Worm (Caenorhabditis elegans): ENCODE measurements around the gene srx-90.
A peak's percentile ranks its signal among the peaks of the same experiment; 100 is the strongest.

The srx-90 gene

DNA sequence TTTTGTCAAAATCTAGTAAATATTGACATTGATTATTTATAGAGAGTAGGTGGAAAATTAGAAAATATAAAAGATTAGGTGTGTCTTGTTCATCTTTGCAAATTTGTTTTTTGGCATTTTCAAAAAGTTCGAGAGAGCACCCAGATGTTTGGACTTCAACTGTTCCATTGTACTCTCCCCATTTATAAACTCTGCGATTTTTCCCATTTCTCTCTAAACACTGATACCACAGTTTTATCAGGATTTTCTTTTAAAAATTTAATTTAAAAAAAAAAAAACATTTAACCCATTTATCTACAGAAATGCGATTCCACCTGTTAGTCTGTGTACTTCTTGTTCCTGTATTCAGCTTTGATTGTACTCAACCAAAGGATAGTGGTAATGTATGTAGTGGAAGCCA, 32.1 kb downstream of the srx-90 start, which contains the start of gene tag-290:
tag-290 (plus strand) TSS at position 301 of the 400 bp plus-strand sequence.
- no peak for TF ChIP-seq egl-27 (tag; optimal IDR thresholded peaks at IDR 0.05)
- TF ChIP-seq pha-4 (tag; optimal IDR thresholded peaks at IDR 0.05), result peak; percentile 74
- TF ChIP-seq nhr-77 (tag; optimal IDR thresholded peaks at IDR 0.05), result no peak

DNA sequence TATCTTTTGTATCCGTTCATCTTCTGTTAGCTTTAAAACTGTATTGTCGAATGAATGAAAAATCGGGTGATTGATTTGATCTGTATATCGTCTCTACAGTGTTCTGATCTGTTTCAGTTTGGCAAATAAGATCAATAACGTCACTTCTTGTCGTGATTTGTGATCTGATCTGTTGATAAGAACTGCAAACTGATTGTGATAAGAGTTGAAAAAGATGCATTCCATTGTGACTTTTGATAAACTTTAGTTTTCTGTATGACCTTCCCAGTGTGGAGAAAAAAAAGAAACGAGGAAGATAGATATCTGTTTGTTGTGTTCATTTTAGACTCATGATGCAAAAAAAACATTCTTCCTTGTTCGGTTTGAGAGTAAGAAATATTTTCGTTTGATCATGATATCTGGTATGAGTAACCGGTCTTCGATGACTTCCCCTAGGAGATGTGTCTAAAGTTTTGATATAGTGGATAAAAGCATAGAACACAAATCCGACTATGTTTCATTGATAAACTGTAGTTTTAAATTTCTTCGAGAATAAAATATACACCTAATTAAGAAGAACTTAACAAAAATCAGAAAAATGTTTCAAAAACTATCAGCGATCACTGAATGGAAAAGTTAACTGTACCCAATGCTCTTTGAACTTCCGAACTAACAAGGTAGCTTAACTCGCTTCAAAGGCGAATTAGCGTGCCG, 34.0 kb downstream of the srx-90 start:
- TF ChIP-seq nhr-25 (tag; optimal IDR thresholded peaks at IDR 0.05) (peak; percentile 93), R02D3.7 (tag; optimal IDR thresholded peaks at IDR 0.05) (peak; percentile 30), ceh-28 (tag; optimal IDR thresholded peaks at IDR 0.05) (peak; percentile 28), mdl-1 (tag; optimal IDR thresholded peaks at IDR 0.05) (no peak), elt-2 (tag; optimal IDR thresholded peaks at IDR 0.05) (peak; percentile 65), ama-1 (optimal IDR thresholded peaks at IDR 0.05) (no peak), nhr-77 (tag; optimal IDR thresholded peaks at IDR 0.05) (no peak), nhr-23 (tag; optimal IDR thresholded peaks at IDR 0.05) (peak; percentile 80), pqm-1 (tag; optimal IDR thresholded peaks at IDR 0.05) (peak; percentile 36), nhr-43 (tag; optimal IDR thresholded peaks at IDR 0.05; ENCODE audit: poor library complexity, severe bottlenecking) (peak; percentile 32), nhr-237 (tag; optimal IDR thresholded peaks at IDR 0.05) (no peak), elt-3 (tag; optimal IDR thresholded peaks at IDR 0.05) (peak in 2 of 3 experiments; percentile 90 to 97), elt-1 (tag; optimal IDR thresholded peaks at IDR 0.05) (peak; percentile 97)

DNA sequence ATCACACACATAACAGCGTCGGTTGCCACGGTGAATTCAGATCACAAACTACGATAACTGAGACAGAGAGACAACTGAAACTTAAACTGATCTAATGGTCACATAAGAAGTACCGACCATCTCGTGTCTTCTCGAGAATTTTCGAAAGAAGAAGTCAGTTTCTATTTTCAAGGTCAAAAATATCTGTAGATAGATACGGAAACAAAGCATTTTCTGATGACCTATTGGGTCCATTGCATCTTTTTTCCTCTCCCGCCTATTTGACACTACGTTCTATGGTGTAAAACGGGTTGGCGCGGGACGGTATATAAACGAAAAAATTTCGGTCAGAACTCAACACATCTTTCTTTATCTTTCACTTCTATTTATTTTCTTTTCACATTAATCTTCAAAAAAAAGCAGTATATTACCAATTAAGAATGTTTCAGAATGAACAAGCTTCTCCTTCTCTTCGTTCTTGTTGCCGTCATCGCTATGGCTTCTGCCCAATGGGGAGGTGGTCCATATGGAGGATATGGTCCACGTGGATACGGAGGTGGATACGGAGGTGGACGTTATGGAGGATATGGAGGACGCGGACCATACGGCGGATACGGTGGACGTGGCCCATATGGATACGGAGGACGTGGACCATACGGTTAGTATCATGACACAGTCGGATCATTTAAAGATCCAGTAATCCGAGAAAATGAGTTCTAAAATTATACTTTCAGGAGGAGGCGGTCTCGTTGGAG, 35.2 kb downstream of the srx-90 start, which contains the start of gene nlp-24:
nlp-24 (plus strand) TSS at position 429 of the 734 bp plus-strand sequence.
- no peak for TF ChIP-seq eor-1 (tag; optimal IDR thresholded peaks at IDR 0.05)
- TF ChIP-seq nhr-237 (tag; optimal IDR thresholded peaks at IDR 0.05), result no peak
- no peak for TF ChIP-seq R02D3.7 (tag; optimal IDR thresholded peaks at IDR 0.05)
- no peak for TF ChIP-seq unc-39 (tag; optimal IDR thresholded peaks at IDR 0.05)
- no peak for TF ChIP-seq fkh-10 (GFP tag; optimal IDR thresholded peaks at IDR 0.05)
- TF ChIP-seq pha-4 (tag; optimal IDR thresholded peaks at IDR 0.05), result no peak
- TF ChIP-seq nhr-12 (tag; optimal IDR thresholded peaks at IDR 0.05), result no peak
- peak; percentile 70 for TF ChIP-seq nhr-23 (tag; optimal IDR thresholded peaks at IDR 0.05)
- no peak for TF ChIP-seq fos-1 (tag; optimal IDR thresholded peaks at IDR 0.05)
- TF ChIP-seq egl-5 (tag; optimal IDR thresholded peaks at IDR 0.05), result no peak
- TF ChIP-seq hmg-11 (tag; optimal IDR thresholded peaks at IDR 0.05), result no peak
- TF ChIP-seq elt-3 (tag; optimal IDR thresholded peaks at IDR 0.05), result no peak
- no peak for TF ChIP-seq mml-1 (tag; optimal IDR thresholded peaks at IDR 0.05)
- no peak for TF ChIP-seq nhr-67 (tag; optimal IDR thresholded peaks at IDR 0.05)
- TF ChIP-seq pqm-1 (tag; optimal IDR thresholded peaks at IDR 0.05), result no peak
- TF ChIP-seq skn-1 (tag; optimal IDR thresholded peaks at IDR 0.05), result no peak
- peak; percentile 23 for TF ChIP-seq nfya-1 (tag; optimal IDR thresholded peaks at IDR 0.05; ENCODE audit: insufficient read depth)
- TF ChIP-seq sea-2 (GFP tag; optimal IDR thresholded peaks at IDR 0.05), result no peak
- no peak for TF ChIP-seq ceh-9 (tag; optimal IDR thresholded peaks at IDR 0.05)
- no peak for TF ChIP-seq lin-39 (tag; optimal IDR thresholded peaks at IDR 0.05)
- no peak for TF ChIP-seq lsy-12 (tag; optimal IDR thresholded peaks at IDR 0.05)
- peak; percentile 71 for TF ChIP-seq nhr-25 (tag; optimal IDR thresholded peaks at IDR 0.05)
- no peak for TF ChIP-seq ceh-28 (tag; optimal IDR thresholded peaks at IDR 0.05)
- peak; percentile 61 for TF ChIP-seq nhr-43 (tag; optimal IDR thresholded peaks at IDR 0.05; ENCODE audit: poor library complexity, severe bottlenecking)
- no peak for TF ChIP-seq nhr-28 (tag; optimal IDR thresholded peaks at IDR 0.05)
- no peak for TF ChIP-seq tbx-2 (tag; optimal IDR thresholded peaks at IDR 0.05)
- no peak for TF ChIP-seq daf-12 (tag; optimal IDR thresholded peaks at IDR 0.05)
- peak; percentile 86 for TF ChIP-seq ama-1 (optimal IDR thresholded peaks at IDR 0.05)
- no peak for TF ChIP-seq ztf-11 (tag; optimal IDR thresholded peaks at IDR 0.05)
- TF ChIP-seq ZK546.5 (tag; optimal IDR thresholded peaks at IDR 0.05), result no peak
- peak; percentile 91 for TF ChIP-seq elt-1 (tag; optimal IDR thresholded peaks at IDR 0.05)
- TF ChIP-seq ztf-4 (tag; optimal IDR thresholded peaks at IDR 0.05), result no peak
- no peak for TF ChIP-seq ceh-16 (tag; optimal IDR thresholded peaks at IDR 0.05)
- no peak for TF ChIP-seq fkh-2 (tag; optimal IDR thresholded peaks at IDR 0.05)
- no peak for TF ChIP-seq ceh-82 (tag; optimal IDR thresholded peaks at IDR 0.05)
- TF ChIP-seq snpc-4 (tag; optimal IDR thresholded peaks at IDR 0.05), result no peak
- no peak for TF ChIP-seq lin-15B (tag; optimal IDR thresholded peaks at IDR 0.05)

Data from whole organism, L3 larva.